Fruit fly (Drosophila melanogaster): ENCODE data around the gene CG11899.

DNA sequence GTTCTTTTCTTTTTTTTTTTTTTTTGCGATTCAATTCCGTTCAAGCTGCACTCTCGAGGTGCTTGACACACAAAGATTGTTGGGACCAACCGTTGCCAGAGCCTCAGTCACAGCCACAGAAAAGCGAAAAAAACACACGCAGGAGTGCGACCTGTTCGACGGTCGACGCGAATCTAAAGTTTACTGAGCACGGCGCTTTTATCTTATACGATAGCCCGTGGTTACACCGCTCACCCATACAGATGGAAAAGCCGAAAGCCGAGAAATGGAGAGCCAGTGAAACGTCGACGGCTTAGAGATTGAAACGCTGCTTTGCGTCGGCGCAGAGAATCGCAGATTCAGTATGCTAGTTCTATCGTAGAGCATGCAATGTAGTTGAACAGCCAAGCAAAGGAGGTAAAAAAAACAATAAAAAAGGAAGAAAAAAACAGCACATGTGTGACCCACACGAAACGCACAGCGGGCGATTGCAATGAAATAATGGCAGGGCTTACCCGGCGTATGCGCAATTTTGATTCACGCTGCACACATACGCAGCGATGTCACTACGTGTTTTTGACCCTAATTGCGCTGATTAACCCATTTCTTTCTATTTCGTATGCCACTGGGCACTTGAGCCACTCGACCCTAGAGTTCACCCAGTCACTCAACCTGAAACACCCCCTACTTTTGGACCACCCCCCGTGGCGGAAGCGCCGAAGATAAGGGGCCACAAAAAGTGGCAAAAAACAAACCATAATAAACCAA is 50.2 kb downstream of the CG11899 start, which contains the start of gene SP1029:
- no peak for TF ChIP-seq CG8478 (optimal IDR thresholded peaks at IDR 0.05)
- no peak for TF ChIP-seq pan (optimal IDR thresholded peaks at IDR 0.05)
- TF ChIP-seq psq (optimal IDR thresholded peaks at IDR 0.05): no peak
- TF ChIP-seq EcR (GFP tag; optimal IDR thresholded peaks at IDR 0.05): peak in 1 of 2 experiments; percentile 37
- TF ChIP-seq Dll (optimal IDR thresholded peaks at IDR 0.05): no peak
- no peak for TF ChIP-seq usp (GFP tag; optimal IDR thresholded peaks at IDR 0.05)

Measured in whole organism.